Worm (Caenorhabditis elegans): ENCODE data around the gene npr-38.

The npr-38 gene

ce11 chrX:6296402-6296844 lies 15.1 kb upstream of the npr-38 start (continued):
- TF ChIP-seq Y67H2A.10 (GFP tag; conservative IDR thresholded peaks at IDR 0.05) = peak; percentile 68; the same call in 1 of the 2 replicates
- TF ChIP-seq xnd-1 (tag; optimal IDR thresholded peaks at IDR 0.05) = no peak
- peak; percentile 39; the same call in 1 of the 2 replicates for TF ChIP-seq aptf-2 (GFP tag; conservative IDR thresholded peaks at IDR 0.05)
- TF ChIP-seq Y53G8AR.9 (GFP tag; conservative IDR thresholded peaks at IDR 0.05) = peak; percentile 99
- peak; percentile 97 for TF ChIP-seq F37B4.10 (GFP tag; IDR thresholded peaks at IDR 0.05)
- no peak for TF ChIP-seq zim-3 (tag; optimal IDR thresholded peaks at IDR 0.05)
- TF ChIP-seq pha-4 (tag; optimal IDR thresholded peaks at IDR 0.05) = peak; percentile 98
- peak; percentile 47 for TF ChIP-seq mel-28 (tag; optimal IDR thresholded peaks at IDR 0.05; ENCODE audit: borderline replicate concordance)
- TF ChIP-seq ceh-91 (GFP tag; IDR thresholded peaks at IDR 0.05) = no peak
- TF ChIP-seq ztf-18 (tag; optimal IDR thresholded peaks at IDR 0.05) = peak; percentile 78
- TF ChIP-seq let-607 (tag; optimal IDR thresholded peaks at IDR 0.05) = peak; percentile 80 to 95
- peak; percentile 58 for TF ChIP-seq unc-62 (GFP tag; optimal IDR thresholded peaks at IDR 0.05)
- no peak for TF ChIP-seq madf-6 (GFP tag; IDR thresholded peaks at IDR 0.05)
- peak; percentile 89 for TF ChIP-seq sea-2 (GFP tag; IDR thresholded peaks at IDR 0.05)
- peak; percentile 99 for TF ChIP-seq somi-1 (GFP tag; optimal IDR thresholded peaks at IDR 0.05)
- peak; percentile 52 for TF ChIP-seq hrde-1 (tag; optimal IDR thresholded peaks at IDR 0.05; ENCODE audit: borderline replicate concordance)
- TF ChIP-seq egl-44 (GFP tag; IDR thresholded peaks at IDR 0.05) = peak; percentile 94
- TF ChIP-seq fkh-3 (tag; optimal IDR thresholded peaks at IDR 0.05) = no peak
- peak; percentile 97 for TF ChIP-seq ztf-3 (GFP tag; optimal IDR thresholded peaks at IDR 0.05)
- TF ChIP-seq ccch-3 (GFP tag; optimal IDR thresholded peaks at IDR 0.05) = peak; percentile 96
- TF ChIP-seq efl-1 (GFP tag; optimal IDR thresholded peaks at IDR 0.05) = no peak
- TF ChIP-seq hmg-1.2 (GFP tag; IDR thresholded peaks at IDR 0.05) = peak; percentile 88
- peak; percentile 99 for TF ChIP-seq nhr-80 (tag; optimal IDR thresholded peaks at IDR 0.05)
- TF ChIP-seq madf-3 (GFP tag; IDR thresholded peaks at IDR 0.05) = peak; percentile 84; the same call in 1 of the 2 replicates
- TF ChIP-seq hmg-20 (GFP tag; IDR thresholded peaks at IDR 0.05) = peak; percentile 98
- no peak for TF ChIP-seq sptf-2 (GFP tag; optimal IDR thresholded peaks at IDR 0.05)
- peak; percentile 2 for TF ChIP-seq lsl-1 (GFP tag; optimal IDR thresholded peaks at IDR 0.05)
- TF ChIP-seq cebp-1 (GFP tag; IDR thresholded peaks at IDR 0.05) = peak; percentile 82
- peak; percentile 98 for TF ChIP-seq cebp-1 (tag; optimal IDR thresholded peaks at IDR 0.05)
- peak; percentile 99 for TF ChIP-seq dox-1 (GFP tag; IDR thresholded peaks at IDR 0.05)
- TF ChIP-seq ceh-100 (GFP tag; IDR thresholded peaks at IDR 0.05) = peak; percentile 81
- no peak for TF ChIP-seq aptf-3 (GFP tag; IDR thresholded peaks at IDR 0.05)
- peak; percentile 99 for TF ChIP-seq dpff-1 (tag; optimal IDR thresholded peaks at IDR 0.05)
- no peak for TF ChIP-seq nfya-1 (tag; optimal IDR thresholded peaks at IDR 0.05; ENCODE audit: borderline replicate concordance, insufficient read depth)
- peak; percentile 27 for TF ChIP-seq mes-4 (tag; optimal IDR thresholded peaks at IDR 0.05)
- TF ChIP-seq ets-4 (GFP tag; optimal IDR thresholded peaks at IDR 0.05) = peak; percentile 98
- TF ChIP-seq ceh-79 (tag; optimal IDR thresholded peaks at IDR 0.05) = peak; percentile 88
- TF ChIP-seq hlh-26 (GFP tag; conservative IDR thresholded peaks at IDR 0.05) = no peak
- peak; percentile 94 for TF ChIP-seq let-526 (GFP tag; IDR thresholded peaks at IDR 0.05)
- peak; percentile 100 for TF ChIP-seq B0336.3 (GFP tag; IDR thresholded peaks at IDR 0.05)
- TF ChIP-seq Y95B8A.8 (GFP tag; IDR thresholded peaks at IDR 0.05) = 0 out of 2 replicates have a peak, but pooled peaks have one; percentile 48
- TF ChIP-seq T07F8.4 (tag; optimal IDR thresholded peaks at IDR 0.05) = peak; percentile 96
- TF ChIP-seq snpc-3.4 (tag; optimal IDR thresholded peaks at IDR 0.05) = no peak
- no peak for TF ChIP-seq Y53F4B.3 (GFP tag; IDR thresholded peaks at IDR 0.05)
- 0 out of 2 replicates have a peak, but pooled peaks have one; percentile 40 for TF ChIP-seq attf-3 (GFP tag; conservative IDR thresholded peaks at IDR 0.05)
- TF ChIP-seq ceh-58 (GFP tag; IDR thresholded peaks at IDR 0.05) = 0 out of 2 replicates have a peak, but pooled peaks have one; percentile 54
- peak; percentile 89 for TF ChIP-seq athp-1 (tag; optimal IDR thresholded peaks at IDR 0.05)
- TF ChIP-seq ceh-40 (GFP tag; IDR thresholded peaks at IDR 0.05) = 0 out of 2 replicates have a peak, but pooled peaks have one; percentile 24

Data from whole organism, young adult.